Fruit fly (Drosophila melanogaster): ENCODE data around the gene oaf.

oaf gene

dm6 chr2L:2528097-2528496 lies 35.3 kb downstream of the oaf start:
- TF ChIP-seq Sin3A (optimal IDR thresholded peaks at IDR 0.05) (no peak), h (optimal IDR thresholded peaks at IDR 0.05) (no peak), psq (optimal IDR thresholded peaks at IDR 0.05) (no peak)

DNA sequence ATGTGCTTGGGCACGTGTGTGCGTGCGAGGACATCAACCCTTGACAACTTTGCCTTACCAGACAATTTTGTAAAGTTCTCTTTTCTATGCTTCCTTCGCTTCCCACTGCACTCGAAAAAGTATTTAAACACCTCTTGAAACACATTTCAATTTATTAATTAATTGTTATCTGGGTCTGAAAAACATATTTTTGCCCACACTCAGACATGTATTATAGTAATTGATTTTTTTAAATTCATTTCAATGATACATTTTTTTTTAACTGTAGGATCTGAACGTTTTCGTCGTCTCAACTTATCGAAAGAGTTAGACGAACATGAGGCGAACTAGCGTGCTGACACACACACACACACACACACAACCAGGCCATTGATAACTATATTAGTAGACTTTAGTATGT lies 49.7 kb downstream of the oaf start:
- TF ChIP-seq Myc (optimal IDR thresholded peaks at IDR 0.05) (no peak), ttk (optimal IDR thresholded peaks at IDR 0.05) (no peak), insv (optimal IDR thresholded peaks at IDR 0.05) (no peak), psq (optimal IDR thresholded peaks at IDR 0.05) (no peak), Sin3A (optimal IDR thresholded peaks at IDR 0.05) (no peak), h (optimal IDR thresholded peaks at IDR 0.05) (no peak)

All from Kc167 (cell line).